Worm (Caenorhabditis elegans) whole organism, L4 larva: ENCODE data around the gene F42A10.5.

Experiments
- R02D3.7 ChIP-seq: fragments of 150-350 bp; sonication (generic microtip); optimal IDR thresholded peaks from 3 replicates; lab custom pipeline; 2014; ENCODE audit warnings: missing biosample characterization, missing genetic modification characterization
- T26A8.4 ChIP-seq: fragments of 200-800 bp; sonication (Bioruptor generic); IDR thresholded peaks from 2 replicates; pipeline ENCODE4 v1.3.6; 2022; ENCODE audit warnings: missing genetic modification characterization, missing compliant biosample characterization
- ZK546.5 ChIP-seq, 2 experiments: sonication (generic microtip); optimal IDR thresholded peaks; 2 replicates each; lab custom pipeline; 2017; ENCODE audit warnings: missing biosample characterization in 2 of 2, missing genetic modification characterization in 2 of 2
- aly-2 ChIP-seq: sonication (generic microtip); optimal IDR thresholded peaks from 2 replicates; lab custom pipeline; 2018; ENCODE audit warnings: missing biosample characterization, missing genetic modification characterization
- ceh-32 ChIP-seq: sonication (generic microtip); optimal IDR thresholded peaks from 2 replicates; lab custom pipeline; 2016; ENCODE audit warnings: mild to moderate bottlenecking, missing genetic modification characterization, missing compliant biosample characterization; ENCODE audit not compliant: poor library complexity
- ctbp-1 ChIP-seq: fragments of 200-800 bp; sonication (Bioruptor generic); IDR thresholded peaks from 2 replicates; pipeline ENCODE4 v1.3.6; 2022; ENCODE audit warnings: missing genetic modification reagents, missing genetic modification characterization, missing compliant biosample characterization
- fkh-10 ChIP-seq: fragments of 150-350 bp; optimal IDR thresholded peaks from 2 replicates; lab custom pipeline; 2014; ENCODE audit warnings: missing biosample characterization, missing genetic modification reagents, missing genetic modification characterization
- jun-1 ChIP-seq: fragments of 150-350 bp; optimal IDR thresholded peaks from 2 replicates; lab custom pipeline; 2014; ENCODE audit warnings: missing biosample characterization, missing genetic modification reagents, missing genetic modification characterization
- lin-15B ChIP-seq: fragments of 150-350 bp; sonication (generic microtip); optimal IDR thresholded peaks from 3 replicates; lab custom pipeline; 2014; ENCODE audit warnings: missing biosample characterization, missing genetic modification characterization
- lsy-2 ChIP-seq, 2 experiments: fragments of 150-350 bp in 1 of 2; sonication (generic microtip) in 1 of 2; optimal IDR thresholded peaks; 2 replicates each; lab custom pipeline; 2014 to 2017; ENCODE audit warnings: missing biosample characterization in 2 of 2, missing genetic modification characterization in 2 of 2
- nhr-237 ChIP-seq: sonication (generic microtip); optimal IDR thresholded peaks from 2 replicates; lab custom pipeline; 2017; ENCODE audit warnings: missing biosample characterization, missing genetic modification characterization
- rbr-2 ChIP-seq: sonication (generic microtip); optimal IDR thresholded peaks from 2 replicates; lab custom pipeline; 2016; ENCODE audit warnings: missing genotype, missing genetic modification characterization, missing compliant biosample characterization
- zip-2 ChIP-seq: fragments of 150-350 bp; optimal IDR thresholded peaks from 2 replicates; lab custom pipeline; 2014; ENCODE audit warnings: missing biosample characterization, missing genetic modification characterization
- ztf-11 ChIP-seq: fragments of 150-350 bp; optimal IDR thresholded peaks from 2 replicates; lab custom pipeline; 2014; ENCODE audit warnings: missing biosample characterization, missing genetic modification characterization

DNA sequence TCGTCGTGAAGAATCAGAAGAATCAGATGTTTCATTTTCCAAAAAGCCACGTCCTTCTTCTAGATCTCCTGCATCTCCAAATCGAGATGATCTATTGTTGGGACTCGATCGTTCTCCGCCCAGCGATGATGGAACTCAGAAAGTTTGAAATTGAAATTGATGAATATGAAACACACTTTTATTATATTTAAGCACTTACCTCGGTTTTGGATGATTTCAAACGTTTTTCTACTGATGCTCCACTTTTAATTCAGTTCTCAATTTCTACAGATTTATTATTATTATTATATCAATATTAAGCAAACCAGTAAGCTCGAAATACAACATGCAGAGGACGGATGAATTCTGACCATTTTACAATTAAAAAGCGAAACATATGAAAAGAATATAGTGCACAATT lies 18.7 kb downstream of the F42A10.5 start:
- TF ChIP-seq ceh-32 (no peak), aly-2 (no peak), lsy-2 (tag; optimal IDR thresholded peaks at IDR 0.05; lab: Kevin White, UChicago) (no peak), R02D3.7 (tag; lab: Kevin White, UChicago) (no peak), rbr-2 (tag; lab: Kevin White, UChicago) (no peak), ztf-11 (tag; lab: Kevin White, UChicago) (no peak), jun-1 (tag; lab: Kevin White, UChicago) (no peak), zip-2 (tag; lab: Kevin White, UChicago) (no peak), ZK546.5 (tag; optimal IDR thresholded peaks at IDR 0.05; lab: Kevin White, UChicago) (no peak), ctbp-1 (GFP tag; lab: Robert Waterston, UW) (no peak), lin-15B (no peak), T26A8.4 (GFP tag; lab: Robert Waterston, UW) (no peak), nhr-237 (tag; lab: Kevin White, UChicago) (no peak), fkh-10 (GFP tag; lab: Kevin White, UChicago) (no peak)
